Fruit fly (Drosophila melanogaster): ENCODE data around the gene tai.
A peak's percentile ranks its signal among the peaks of the same experiment; 100 is the strongest.

The tai gene

DNA sequence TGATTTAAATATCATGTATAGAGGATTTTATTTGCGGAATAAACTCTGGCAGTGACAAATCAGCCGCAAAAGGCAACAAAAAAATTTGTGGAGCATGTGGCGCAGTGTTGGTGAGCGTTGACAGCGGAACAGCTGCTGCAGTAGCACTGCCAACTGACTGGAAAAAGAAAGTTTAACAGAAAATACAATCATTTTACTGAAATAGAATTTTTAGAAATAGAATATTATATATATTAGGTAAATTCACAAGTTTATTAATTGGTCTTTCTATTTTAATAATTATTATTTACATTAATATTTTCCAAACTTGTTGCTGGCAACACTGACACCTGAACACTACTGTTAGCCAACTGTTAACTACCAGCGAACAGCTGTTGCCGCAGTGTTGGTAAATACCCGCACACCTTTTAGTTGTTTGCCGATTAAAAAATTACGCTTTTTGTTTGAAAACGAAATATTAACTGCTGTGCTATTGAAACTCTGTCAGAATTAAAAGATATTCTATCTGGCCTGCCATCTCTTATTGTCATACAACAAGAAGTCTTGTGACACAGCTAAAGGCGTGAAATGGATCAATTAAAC is at the start of gene tai, which contains the start of gene CG9586:
Gene tai, plus strand, starts transcription at position 380 of the 582 bp plus-strand sequence.
Gene CG9586, minus strand, starts transcription at position 116 of the 582 bp plus-strand sequence.
- peak; percentile 64 for TF ChIP-seq noc (tag; optimal IDR thresholded peaks at IDR 0.05)

DNA sequence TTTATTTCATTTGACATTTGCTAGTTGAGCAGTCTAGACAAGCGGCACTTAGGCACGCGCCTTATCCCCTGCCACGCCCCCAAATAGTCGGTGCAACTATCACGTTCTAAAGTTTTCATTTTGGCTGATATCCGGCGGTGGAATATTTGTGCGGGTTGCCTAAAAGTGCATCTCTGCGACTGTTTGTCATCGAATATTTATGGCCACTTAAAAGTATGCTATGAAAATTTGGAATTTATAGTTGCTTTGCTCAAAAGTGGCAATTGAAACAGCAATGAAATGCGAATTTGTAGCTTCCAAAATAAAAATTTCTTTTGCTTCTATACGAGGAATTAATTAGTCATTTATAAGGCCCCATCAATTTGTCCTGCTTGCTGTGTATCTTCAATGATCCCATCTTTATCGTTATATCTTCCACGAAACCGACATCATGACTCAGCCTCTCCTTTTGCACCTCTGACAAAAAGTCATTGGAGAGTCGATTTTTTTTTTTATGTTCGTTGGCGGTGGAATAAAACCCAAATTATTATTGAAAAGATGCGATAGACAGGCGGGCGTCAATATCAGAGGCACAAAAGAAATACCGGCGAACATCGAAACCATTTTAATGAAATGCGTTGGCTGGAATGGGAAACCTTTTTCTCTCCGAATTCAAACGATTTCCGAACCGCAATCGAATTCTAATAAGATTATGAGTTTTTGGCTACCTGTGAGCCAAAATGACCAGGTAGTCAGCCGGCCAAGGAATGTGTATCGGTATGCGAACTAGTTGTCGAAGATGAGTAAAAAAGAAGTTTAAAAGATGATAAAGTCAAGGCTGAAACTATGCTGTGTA is 45.9 kb upstream of the tai start:
- TF ChIP-seq noc (tag; optimal IDR thresholded peaks at IDR 0.05): no peak

DNA sequence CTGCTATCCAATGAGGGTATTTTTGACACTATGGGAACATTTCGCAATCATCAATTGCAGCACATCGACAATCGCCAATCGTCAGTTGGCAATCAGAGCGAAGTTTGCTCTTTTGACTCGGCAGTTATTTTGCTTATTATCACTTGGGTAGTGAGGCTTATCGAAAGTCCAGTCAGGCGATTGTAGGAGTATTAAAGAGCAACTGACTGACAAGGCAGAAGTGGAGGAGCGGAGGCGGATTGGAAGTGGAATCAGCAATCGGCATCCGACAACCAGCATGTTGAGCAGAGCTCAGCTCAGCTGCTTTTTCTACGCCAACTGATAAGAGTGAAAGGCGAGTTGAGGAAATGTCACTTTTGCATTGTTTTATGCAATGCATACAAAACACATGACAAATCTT is 44.2 kb upstream of the tai start:
- TF ChIP-seq noc (tag; optimal IDR thresholded peaks at IDR 0.05): no peak

DNA sequence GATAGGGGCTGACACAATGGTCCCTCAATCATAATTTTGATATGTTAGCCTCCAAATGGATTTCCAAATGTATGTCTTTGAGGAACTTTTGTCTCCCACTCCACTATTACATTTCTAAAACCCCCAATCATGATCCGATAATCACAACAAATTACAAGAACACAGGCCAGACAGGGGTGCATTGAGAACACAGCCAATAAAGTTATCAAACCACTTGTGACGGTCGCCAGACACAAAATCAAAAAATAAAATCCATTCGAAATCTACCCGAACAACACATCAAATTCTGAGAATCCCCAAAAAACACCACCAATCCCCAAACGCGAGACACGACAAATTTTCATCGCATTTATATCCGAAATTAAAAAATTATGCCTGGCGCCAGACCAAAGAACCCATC is 42.9 kb upstream of the tai start:
- TF ChIP-seq noc (tag; optimal IDR thresholded peaks at IDR 0.05): no peak

DNA sequence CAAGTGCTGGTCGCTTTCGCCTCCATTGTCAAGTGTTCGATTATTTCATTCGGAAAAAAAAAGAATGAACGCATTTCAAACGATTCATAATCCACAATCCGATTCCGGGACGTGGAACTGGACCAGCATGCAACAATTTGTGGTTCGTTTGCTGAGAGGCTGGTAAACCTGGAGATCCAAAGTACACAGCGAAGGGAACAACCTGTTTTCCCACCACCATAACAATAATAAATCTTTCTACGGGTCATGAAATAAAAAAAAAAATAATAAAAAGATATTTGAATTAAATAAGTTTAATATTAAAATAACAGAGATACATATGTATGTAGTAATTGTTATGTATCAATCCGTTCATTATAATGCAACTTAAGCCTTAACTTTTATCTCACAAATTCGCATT is 42.1 kb upstream of the tai start:
- TF ChIP-seq noc (tag; optimal IDR thresholded peaks at IDR 0.05): no peak

DNA sequence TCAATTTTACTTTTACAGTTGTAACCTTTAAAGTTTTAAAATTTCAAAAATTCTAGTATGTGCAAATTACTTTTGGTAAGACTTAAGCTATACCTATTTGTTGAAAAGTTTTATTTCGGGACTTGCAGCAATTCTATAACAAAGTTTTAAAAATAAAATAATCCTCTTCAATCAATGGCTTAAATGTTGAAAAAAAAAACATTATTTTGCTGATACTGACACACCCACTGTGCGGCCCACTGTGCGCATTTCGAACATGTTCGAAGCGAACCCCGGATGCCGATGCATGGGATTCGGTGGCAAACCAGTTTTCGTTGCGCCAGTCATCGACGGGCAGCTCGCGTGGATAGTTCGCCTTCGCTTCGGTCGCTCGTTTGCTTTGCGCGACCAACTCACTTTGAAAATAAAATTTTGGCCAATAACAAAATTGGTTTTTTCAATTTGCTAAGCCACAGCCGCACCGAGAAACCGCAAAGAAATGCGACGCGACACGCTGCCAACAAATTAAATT is 41.1 kb upstream of the tai start, which contains the start of gene CG32982:
Gene CG32982, plus strand, starts transcription at position 320 of the 511 bp plus-strand sequence.
- TF ChIP-seq noc (tag; optimal IDR thresholded peaks at IDR 0.05): peak; percentile 72

DNA sequence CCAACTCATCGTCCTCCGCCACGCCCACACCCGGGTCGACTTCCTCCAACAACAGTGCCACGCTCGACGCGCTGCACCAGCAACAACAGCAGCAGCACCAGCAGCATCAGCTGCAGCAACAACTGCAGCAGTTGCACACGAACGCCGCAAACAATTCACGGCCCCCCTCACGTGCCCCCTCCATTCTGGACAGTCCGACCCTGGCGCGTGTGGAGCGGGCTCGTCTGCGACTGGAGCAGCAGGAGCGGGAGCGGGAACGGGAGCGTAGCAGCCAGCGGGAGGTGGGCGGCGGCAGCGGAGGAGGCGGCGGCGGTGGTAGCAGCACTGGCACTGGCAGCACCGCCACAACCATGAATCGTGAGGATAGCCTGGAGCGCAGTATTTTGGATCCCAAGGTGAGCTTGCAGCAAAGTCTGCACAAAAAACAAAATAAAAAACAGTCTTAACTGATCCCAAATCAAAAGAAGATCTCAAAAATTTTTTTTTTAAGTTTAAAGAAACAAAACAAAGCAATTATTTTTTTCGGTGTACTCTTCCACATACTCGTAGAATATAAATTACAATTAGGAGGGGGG is 39.4 kb upstream of the tai start:
- TF ChIP-seq noc (tag; optimal IDR thresholded peaks at IDR 0.05): no peak

DNA sequence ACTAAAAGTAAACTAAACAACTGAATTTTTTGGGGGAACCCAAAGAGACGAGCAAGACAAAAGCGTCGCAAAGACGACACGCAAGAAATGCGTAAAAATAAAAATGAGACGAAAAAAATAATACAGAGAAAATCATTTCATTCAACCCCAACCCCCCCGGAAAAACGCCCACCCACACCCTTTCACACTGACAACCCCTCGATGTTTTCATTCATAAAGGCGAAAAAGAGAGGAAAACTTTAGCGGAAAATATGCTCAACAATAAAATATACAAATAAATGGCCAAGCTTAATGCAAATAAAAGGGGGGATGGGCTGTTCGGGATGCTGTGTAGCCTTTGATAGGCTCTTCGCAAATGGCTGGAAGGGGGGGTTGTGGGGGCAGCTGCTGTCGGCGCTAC is 35.6 kb upstream of the tai start:
- no peak for TF ChIP-seq noc (tag; optimal IDR thresholded peaks at IDR 0.05)

DNA sequence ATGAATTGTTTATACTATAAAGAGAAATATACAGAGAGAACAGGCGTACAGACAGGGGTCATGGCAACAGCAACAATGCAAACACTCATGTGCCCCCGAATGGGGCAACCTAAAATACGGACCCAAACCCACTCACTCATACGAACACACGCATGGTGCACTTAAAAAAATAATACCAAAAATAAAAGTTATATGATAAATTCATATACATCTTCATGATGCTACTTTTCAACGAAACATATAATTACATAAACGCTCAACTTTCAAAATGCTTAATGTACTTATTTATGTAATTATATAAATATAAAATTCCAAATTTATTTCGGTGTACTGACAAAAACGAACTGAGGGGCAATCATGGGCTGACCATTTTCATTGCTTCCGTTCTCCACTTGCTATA is 33.4 kb upstream of the tai start:
- TF ChIP-seq noc (tag; optimal IDR thresholded peaks at IDR 0.05): no peak

DNA sequence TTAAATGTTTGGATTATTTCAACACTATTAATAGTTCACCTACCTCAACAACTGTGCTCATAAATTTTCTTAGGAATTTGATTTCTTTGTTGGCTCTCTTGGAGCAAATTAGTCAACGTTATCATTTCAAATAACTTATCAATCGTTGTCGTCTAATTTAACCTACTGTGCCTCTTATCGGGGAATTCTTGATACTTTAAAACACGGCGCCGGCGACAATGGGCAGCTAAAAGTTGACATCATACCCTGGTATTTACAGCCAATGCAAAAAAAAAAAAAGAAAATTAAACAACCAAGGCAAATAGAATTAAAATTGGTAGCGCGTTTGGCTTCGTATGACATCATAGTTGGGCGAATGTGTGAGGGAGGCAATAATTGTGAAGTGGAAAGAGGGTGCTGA is 32.4 kb upstream of the tai start:
- peak; percentile 38 for TF ChIP-seq noc (tag; optimal IDR thresholded peaks at IDR 0.05)

DNA sequence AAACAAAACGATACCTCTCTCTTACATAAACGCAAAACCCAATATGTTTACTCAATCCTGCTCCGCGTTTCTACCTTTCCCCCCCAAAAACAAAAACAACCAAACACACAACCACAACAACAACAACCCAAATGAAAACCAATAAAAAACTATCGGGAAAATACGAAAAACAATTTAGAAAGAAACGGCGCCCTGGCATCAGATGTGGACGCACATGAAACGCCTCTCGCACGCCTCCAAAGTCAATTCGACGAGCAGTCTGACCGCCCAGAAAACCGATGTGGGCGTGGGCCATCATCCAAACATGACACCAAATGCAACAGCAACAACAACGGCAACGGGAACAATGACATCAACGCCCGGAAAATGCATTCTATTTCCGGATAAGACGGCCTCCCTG is 31.6 kb upstream of the tai start:
- no peak for TF ChIP-seq noc (tag; optimal IDR thresholded peaks at IDR 0.05)

DNA sequence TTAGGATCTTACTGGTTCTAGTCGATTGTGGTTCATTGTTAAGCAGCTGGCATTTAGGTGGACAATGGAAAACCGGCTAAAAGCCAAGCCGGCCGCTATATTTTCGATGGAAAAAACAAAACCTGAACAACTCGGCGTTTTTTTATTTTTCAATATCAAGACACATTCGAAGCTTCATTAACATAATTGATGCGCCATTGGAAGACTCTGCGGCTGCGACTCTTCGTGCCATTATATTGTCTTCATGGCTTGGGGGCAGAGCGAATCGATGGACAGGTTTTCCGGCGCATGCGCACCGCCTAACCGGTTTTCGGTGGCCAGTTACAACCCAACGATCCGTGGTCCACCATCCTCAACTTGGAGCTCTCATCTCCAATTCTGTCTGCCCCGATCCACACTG is 29.9 kb upstream of the tai start:
- TF ChIP-seq noc (tag; optimal IDR thresholded peaks at IDR 0.05): no peak

DNA sequence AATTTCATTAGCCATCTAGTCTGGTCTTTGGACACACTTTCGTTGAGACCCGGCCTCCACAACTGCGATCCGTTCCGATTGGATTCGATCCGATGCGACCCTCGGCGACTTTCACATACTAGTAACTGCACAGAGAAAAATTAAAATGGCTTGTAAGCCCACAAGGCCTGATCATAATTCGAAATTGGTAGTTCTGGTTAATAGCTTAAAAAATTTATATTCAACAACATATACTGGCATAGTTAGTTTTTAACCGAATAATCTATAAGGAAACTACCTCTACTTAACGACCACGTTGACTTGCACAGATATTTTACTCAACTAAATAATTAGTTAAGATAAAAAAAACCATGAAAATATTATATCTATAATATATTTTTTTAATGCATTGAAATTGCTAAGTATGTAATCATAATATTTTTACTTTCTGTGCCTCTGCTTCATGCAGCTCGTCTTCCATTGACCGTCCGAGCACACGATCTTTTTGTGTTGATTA is 25.6 kb upstream of the tai start:
- no peak for TF ChIP-seq noc (tag; optimal IDR thresholded peaks at IDR 0.05)

DNA sequence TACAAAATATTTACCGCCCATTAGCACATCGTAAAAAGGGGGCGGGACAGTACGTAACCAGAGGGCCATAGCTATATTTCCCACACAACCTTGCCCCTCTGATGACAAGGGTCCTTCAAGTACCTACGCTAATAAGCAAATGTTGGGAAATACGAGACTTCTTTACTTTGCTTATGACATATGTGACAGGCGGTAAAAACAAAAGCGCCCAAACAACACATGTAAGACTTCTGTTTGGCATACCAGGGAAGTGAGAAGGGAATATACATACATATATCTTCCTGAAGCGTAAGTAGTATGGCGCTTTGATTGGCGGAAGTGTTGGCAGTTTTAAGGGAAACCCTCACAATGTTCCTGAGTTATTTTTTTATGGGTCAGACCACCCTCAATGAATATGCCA is 20.8 kb upstream of the tai start:
- no peak for TF ChIP-seq noc (tag; optimal IDR thresholded peaks at IDR 0.05)

DNA sequence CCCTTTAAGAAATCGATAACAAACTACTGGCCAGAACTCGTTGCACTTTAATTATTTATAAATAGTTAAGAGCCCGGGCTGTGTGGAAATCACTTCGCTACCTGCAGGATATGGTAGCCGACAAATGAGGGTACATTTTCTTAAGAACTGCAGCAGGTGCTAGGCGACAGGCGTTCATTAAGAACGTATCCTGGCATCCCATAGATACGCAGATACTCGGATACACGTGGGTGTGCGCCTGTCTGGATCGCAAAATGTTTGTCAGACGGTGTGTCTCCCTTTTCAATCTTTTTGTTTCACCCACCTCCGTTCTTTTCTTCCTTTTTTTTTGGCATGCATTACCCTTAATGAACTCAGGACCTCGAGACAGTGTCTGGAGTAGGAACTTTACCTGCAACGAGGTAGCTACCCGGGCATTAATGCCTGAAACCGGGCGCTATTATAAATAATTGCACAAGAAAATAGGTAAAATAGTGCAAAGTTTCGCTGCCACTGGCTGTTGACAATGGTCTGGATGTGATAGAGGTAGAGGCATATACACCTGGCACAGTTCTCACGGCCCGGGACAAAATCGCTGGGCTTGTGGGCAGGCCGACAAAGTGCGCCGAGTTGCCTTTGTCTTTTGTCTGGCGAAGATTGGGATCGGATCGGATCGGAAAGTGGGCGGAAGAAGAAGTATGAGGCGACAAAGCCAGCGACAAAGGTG is 20.2 kb upstream of the tai start:
- no peak for TF ChIP-seq noc (tag; optimal IDR thresholded peaks at IDR 0.05)

DNA sequence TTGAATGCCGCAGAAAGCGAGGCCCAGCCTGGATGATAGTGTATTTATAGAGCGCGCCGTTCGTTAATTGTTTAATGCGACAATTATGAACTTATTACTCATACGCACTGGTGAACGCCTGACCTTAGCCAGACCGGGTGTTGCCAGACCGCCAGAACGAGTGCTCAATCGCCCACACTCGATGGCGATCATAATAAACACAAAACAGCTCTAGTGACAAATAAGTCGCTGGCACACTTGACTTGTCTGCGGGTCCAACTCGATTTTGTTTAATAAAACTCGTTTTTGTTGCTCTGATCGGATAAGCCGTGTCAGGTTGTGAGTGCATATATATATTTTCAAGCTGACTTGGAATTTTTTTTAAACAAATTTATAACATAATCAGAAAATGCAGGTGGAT is 18.4 kb upstream of the tai start:
- no peak for TF ChIP-seq noc (tag; optimal IDR thresholded peaks at IDR 0.05)
